Worm (Caenorhabditis elegans) whole organism, young adult: ENCODE results near the gene T13H5.1.

ENCODE experiments used
- B0261.1 ChIP-seq: sonication (generic microtip); optimal IDR thresholded peaks from 2 replicates; lab custom pipeline; 2016; ENCODE audit warnings: mild to moderate bottlenecking, missing genetic modification characterization, moderate library complexity, missing compliant biosample characterization
- Y53G8AR.9 ChIP-seq: fragments of 200-800 bp; sonication (Bioruptor generic); conservative IDR thresholded peaks from 2 replicates; pipeline ENCODE4 v1.3.6; 2022; ENCODE audit warnings: missing genetic modification reagents, missing genetic modification characterization, missing compliant biosample characterization
- ama-1 ChIP-seq, 3 experiments: fragments of 150-350 bp in 1 of 3; sonication (generic microtip) in 2 of 3; optimal IDR thresholded peaks; 2 replicates each; lab custom pipeline; 2014 to 2018; ENCODE audit warnings: missing biosample characterization in 2 of 3, missing genetic modification characterization in 2 of 3, missing genetic modification reagents in 2 of 3
- atf-7 ChIP-seq: sonication (generic microtip); optimal IDR thresholded peaks from 2 replicates; lab custom pipeline; 2017; ENCODE audit warnings: mild to moderate bottlenecking, missing genetic modification characterization, missing compliant biosample characterization
- bed-2 ChIP-seq: fragments of 200-800 bp; sonication (Bioruptor generic); IDR thresholded peaks from 2 replicates; pipeline ENCODE4 v1.3.6; 2022; ENCODE audit warnings: missing genetic modification reagents, missing genetic modification characterization, missing compliant biosample characterization
- ceh-79 ChIP-seq: sonication (generic microtip); optimal IDR thresholded peaks from 2 replicates; lab custom pipeline; 2017; ENCODE audit warnings: mild to moderate bottlenecking, missing genetic modification characterization, missing compliant biosample characterization
- ceh-91 ChIP-seq: fragments of 200-800 bp; sonication (Bioruptor generic); IDR thresholded peaks from 2 replicates; pipeline ENCODE4 v1.3.6; 2022; ENCODE audit warnings: missing genetic modification reagents, missing genetic modification characterization, missing compliant biosample characterization
- ekl-4 ChIP-seq: fragments of 200-800 bp; sonication (Bioruptor generic); IDR thresholded peaks from 2 replicates; pipeline ENCODE4 v1.3.6; 2022; ENCODE audit warnings: missing genetic modification reagents, missing genetic modification characterization, missing compliant biosample characterization
- lin-40 ChIP-seq: sonication (generic microtip); optimal IDR thresholded peaks from 2 replicates; lab custom pipeline; 2016; ENCODE audit warnings: missing genetic modification characterization, mild to moderate bottlenecking, missing compliant biosample characterization, missing genotype, missing genetic modification reagents
- lsy-27 ChIP-seq: sonication (generic microtip); optimal IDR thresholded peaks from 2 replicates; lab custom pipeline; 2017; ENCODE audit warnings: missing genetic modification characterization, mild to moderate bottlenecking, missing compliant biosample characterization, antibody characterized with exemption, missing genotype, borderline replicate concordance; ENCODE audit not compliant: insufficient read depth
- madf-3 ChIP-seq: fragments of 200-800 bp; sonication (Bioruptor generic); IDR thresholded peaks from 2 replicates; pipeline ENCODE4 v1.3.6; 2022; ENCODE audit warnings: missing genetic modification reagents, missing genetic modification characterization, missing compliant biosample characterization
- madf-8 ChIP-seq: fragments of 200-800 bp; sonication (Bioruptor generic); conservative IDR thresholded peaks from 2 replicates; pipeline ENCODE4 v1.3.6; 2022; ENCODE audit warnings: missing genetic modification reagents, missing genetic modification characterization, missing compliant biosample characterization
- nhr-179 ChIP-seq: sonication (generic microtip); optimal IDR thresholded peaks from 2 replicates; lab custom pipeline; 2016; ENCODE audit warnings: mild to moderate bottlenecking, missing genetic modification characterization, missing compliant biosample characterization
- nhr-27 ChIP-seq: fragments of 200-800 bp; sonication (Bioruptor generic); optimal IDR thresholded peaks from 2 replicates; lab custom pipeline; 2018; ENCODE audit warnings: mild to moderate bottlenecking, missing genetic modification characterization, moderate library complexity, missing compliant biosample characterization
- rpc-1 ChIP-seq, 2 experiments: fragments of 150-350 bp in 1 of 2; sonication (generic microtip) in 1 of 2; optimal IDR thresholded peaks; 2 replicates each; lab custom pipeline; 2014 to 2018; ENCODE audit warnings: missing biosample characterization in 1 of 2, missing genetic modification characterization in 1 of 2, missing genetic modification reagents in 1 of 2, missing genotype in 1 of 2
- unc-62 ChIP-seq: fragments of 150-350 bp; optimal IDR thresholded peaks from 2 replicates; lab custom pipeline; 2014; ENCODE audit warnings: missing biosample characterization, missing genetic modification reagents, missing genetic modification characterization
- ztf-18 ChIP-seq: sonication (generic microtip); optimal IDR thresholded peaks from 2 replicates; lab custom pipeline; 2016; ENCODE audit warnings: missing genotype, mild to moderate bottlenecking, missing genetic modification characterization, missing compliant biosample characterization

Gene T13H5.1

DNA sequence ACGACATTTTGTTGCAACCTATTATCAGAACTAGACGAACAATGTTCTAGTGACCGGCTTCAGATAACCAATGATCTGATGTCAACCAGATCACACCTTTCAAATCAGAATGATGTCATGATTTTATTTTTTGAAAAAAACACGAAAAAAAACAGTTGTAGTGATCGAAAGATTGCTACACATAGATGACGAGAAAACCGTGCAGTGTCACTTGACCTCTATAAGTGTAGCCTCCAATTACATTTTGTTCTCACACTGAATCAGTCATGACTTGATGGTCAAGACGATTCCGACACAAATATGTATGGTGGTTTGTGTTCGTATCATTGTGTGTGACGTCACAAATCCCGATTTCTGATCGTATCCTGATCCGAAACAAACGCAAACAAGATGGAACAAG is 68.8 kb downstream of the T13H5.1 start:
- TF ChIP-seq ceh-79 (tag; lab: Kevin White, UChicago) (no peak), unc-62 (no peak), ama-1 (optimal IDR thresholded peaks at IDR 0.05; lab: Kevin White, UChicago) (peak; percentile 68), ama-1 (GFP tag; optimal IDR thresholded peaks at IDR 0.05; lab: Kevin White, UChicago) (no peak), madf-8 (no peak), B0261.1 (tag; lab: Kevin White, UChicago) (no peak), atf-7 (tag; lab: Kevin White, UChicago) (peak; percentile 6), lin-40 (peak; percentile 3), ztf-18 (tag; lab: Kevin White, UChicago) (no peak), nhr-27 (tag; lab: Kevin White, UChicago) (no peak), ekl-4 (GFP tag; lab: Robert Waterston, UW) (no peak), bed-2 (no peak), rpc-1 (optimal IDR thresholded peaks at IDR 0.05; lab: Kevin White, UChicago) (no peak), rpc-1 (tag; optimal IDR thresholded peaks at IDR 0.05; lab: Kevin White, UChicago) (no peak), madf-3 (GFP tag; lab: Robert Waterston, UW) (no peak), lsy-27 (tag; lab: Kevin White, UChicago) (no peak)

ce11 chrII:8438791-8439287 is 70.0 kb downstream of the T13H5.1 start, which contains the start of gene lips-10:
Gene lips-10, plus strand, starts transcription at chrII:8439168.
- TF ChIP-seq ceh-91 (GFP tag; lab: Robert Waterston, UW) = no peak
- no peak for TF ChIP-seq nhr-179 (tag; lab: Kevin White, UChicago)
- no peak for TF ChIP-seq Y53G8AR.9 (GFP tag; lab: Robert Waterston, UW)
- TF ChIP-seq, all 124 proteins: peak for 0
